Worm (Caenorhabditis elegans) whole organism, L1 larva: ENCODE data around the gene ippk-1.

Experiments
- aly-2 ChIP-seq: fragments of 150-350 bp; optimal IDR thresholded peaks from 2 replicates; lab custom pipeline; 2014; ENCODE audit warnings: missing biosample characterization, missing genetic modification characterization
- ama-1 ChIP-seq: fragments of 150-350 bp; optimal IDR thresholded peaks from 2 replicates; lab custom pipeline; 2014
- dpl-1 ChIP-seq, 3 experiments: fragments of 150-350 bp in 2 of 3; sonication (generic microtip) in 1 of 3; optimal IDR thresholded peaks; 2 replicates each; lab custom pipeline; 2014 to 2017; ENCODE audit warnings: missing biosample characterization in 3 of 3, missing genetic modification characterization in 3 of 3, missing genetic modification reagents in 3 of 3
- egl-27 ChIP-seq, 2 experiments: fragments of 150-350 bp in 1 of 2; sonication (generic microtip); optimal IDR thresholded peaks; 3 replicates each; lab custom pipeline; 2017 to 2018; ENCODE audit warnings: missing biosample characterization in 2 of 2, missing genetic modification characterization in 2 of 2, missing genetic modification reagents in 2 of 2
- elt-3 ChIP-seq, 6 experiments: fragments of 150-350 bp in 1 of 6; sonication (generic microtip); optimal IDR thresholded peaks; 2 replicates each; lab custom pipeline; 2017 to 2018; ENCODE audit warnings: missing biosample characterization in 6 of 6, missing genetic modification characterization in 6 of 6, inconsistent platforms in 1 of 6
- hpl-2 ChIP-seq: fragments of 150-350 bp; optimal IDR thresholded peaks from 2 replicates; lab custom pipeline; 2014; ENCODE audit warnings: missing biosample characterization, missing genetic modification reagents, missing genetic modification characterization
- lin-14 ChIP-seq: fragments of 200-800 bp; sonication (Bioruptor generic); optimal IDR thresholded peaks from 2 replicates; lab custom pipeline; 2018; ENCODE audit warnings: mild to moderate bottlenecking, missing genetic modification characterization, moderate library complexity, missing compliant biosample characterization
- mef-2 ChIP-seq: fragments of 150-350 bp; optimal IDR thresholded peaks from 2 replicates; lab custom pipeline; 2014; ENCODE audit warnings: missing biosample characterization, missing genetic modification characterization
- nhr-237 ChIP-seq: fragments of 150-350 bp; optimal IDR thresholded peaks from 2 replicates; lab custom pipeline; 2014; ENCODE audit warnings: missing biosample characterization, missing genetic modification characterization
- rnt-1 ChIP-seq: sonication (generic microtip); optimal IDR thresholded peaks from 2 replicates; lab custom pipeline; 2016; ENCODE audit warnings: mild to moderate bottlenecking, missing genetic modification characterization, moderate library complexity, missing compliant biosample characterization
- unc-30 ChIP-seq: sonication (generic microtip); optimal IDR thresholded peaks from 2 replicates; lab custom pipeline; 2017; ENCODE audit warnings: missing biosample characterization, missing genetic modification characterization
- unc-86 ChIP-seq: sonication (generic microtip); optimal IDR thresholded peaks from 2 replicates; lab custom pipeline; 2016; ENCODE audit warnings: missing genetic modification characterization, missing compliant biosample characterization
- ztf-11 ChIP-seq, 2 experiments: sonication (generic microtip); optimal IDR thresholded peaks; 2 replicates each; lab custom pipeline; 2016 to 2017; ENCODE audit warnings: missing genetic modification characterization in 2 of 2, missing biosample characterization in 1 of 2, missing compliant biosample characterization in 1 of 2

DNA sequence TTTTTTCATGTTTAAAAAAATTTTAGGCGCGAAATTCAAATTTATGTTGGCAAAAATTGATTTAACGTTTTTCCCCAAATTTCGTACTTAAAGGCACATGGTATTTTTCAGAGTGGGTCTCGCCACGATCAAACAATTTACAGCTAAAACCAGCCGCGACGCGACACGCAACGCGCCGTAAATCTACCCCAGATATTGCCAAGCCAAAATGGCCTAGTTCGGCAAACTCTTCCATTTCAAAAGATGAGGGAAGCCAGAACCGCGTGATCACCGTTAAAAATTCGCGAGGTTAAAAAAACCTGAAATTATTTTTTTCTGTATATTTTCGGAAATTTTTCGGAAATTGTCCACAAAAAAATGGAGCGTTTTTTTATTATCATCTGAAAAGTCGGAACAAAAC is 17.2 kb downstream of the ippk-1 start:
- TF ChIP-seq ztf-11 (tag; optimal IDR thresholded peaks at IDR 0.05; lab: Kevin White, UChicago) (no peak), lin-14 (no peak), unc-86 (tag; lab: Kevin White, UChicago) (no peak), hpl-2 (GFP tag; lab: Kevin White, UChicago) (no peak), ama-1 (lab: Kevin White, UChicago) (no peak), aly-2 (no peak), mef-2 (tag; lab: Kevin White, UChicago) (no peak), nhr-237 (tag; lab: Kevin White, UChicago) (no peak), elt-3 (tag; optimal IDR thresholded peaks at IDR 0.05; lab: Kevin White, UChicago) (no peak), dpl-1 (GFP tag; optimal IDR thresholded peaks at IDR 0.05; lab: Kevin White, UChicago) (no peak), egl-27 (tag; optimal IDR thresholded peaks at IDR 0.05; lab: Kevin White, UChicago) (no peak), rnt-1 (tag; lab: Kevin White, UChicago) (no peak), unc-30 (tag; lab: Kevin White, UChicago) (no peak)
